Fruit fly (Drosophila melanogaster): ENCODE results near the gene CG33281.

DNA sequence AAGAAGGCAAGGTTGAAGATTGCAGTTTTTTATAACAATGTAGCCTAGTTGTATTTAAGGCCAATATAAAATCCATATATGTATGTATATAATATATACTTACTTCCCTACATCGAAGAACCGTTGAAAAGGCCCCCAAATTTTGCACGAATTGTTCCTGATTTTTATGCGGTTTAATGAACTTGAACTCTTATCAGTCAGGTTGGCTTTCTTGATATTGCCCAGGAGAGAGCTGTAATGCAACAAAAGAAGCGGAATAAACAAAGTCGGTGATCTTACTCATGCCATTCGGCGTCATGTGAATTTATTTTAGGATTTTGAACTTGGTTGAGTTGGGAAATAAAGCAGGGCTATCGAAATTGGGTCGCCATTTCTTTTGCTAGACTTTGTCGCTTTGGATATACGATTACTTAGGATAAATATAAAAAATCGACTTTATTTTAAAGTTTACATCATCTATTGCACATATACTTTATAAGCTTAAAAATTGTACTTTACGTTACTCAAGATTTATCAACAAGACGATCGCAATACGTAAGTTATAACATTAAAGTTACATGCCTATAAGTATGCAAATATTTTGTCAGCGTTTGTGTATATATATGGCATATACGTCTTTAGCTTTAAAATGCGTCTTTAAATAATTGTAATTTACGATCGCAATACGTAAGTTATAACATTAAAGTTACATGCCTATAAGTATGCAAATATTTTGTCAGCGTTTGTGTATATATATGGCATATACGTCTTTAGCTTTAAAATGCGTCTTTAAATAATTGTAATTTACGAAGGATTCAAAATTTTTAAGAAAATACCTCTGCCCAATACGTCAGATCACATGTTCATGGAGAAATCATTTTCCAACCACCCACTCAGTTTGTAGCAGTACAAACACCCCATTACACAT is 33.0 kb downstream of the CG33281 start, which contains the start of gene CG8838:
- TF ChIP-seq CG8478 (optimal IDR thresholded peaks at IDR 0.05) (no peak), pan (optimal IDR thresholded peaks at IDR 0.05) (no peak), psq (optimal IDR thresholded peaks at IDR 0.05) (no peak), EcR (GFP tag; optimal IDR thresholded peaks at IDR 0.05) (no peak), usp (GFP tag; optimal IDR thresholded peaks at IDR 0.05) (no peak), Dll (optimal IDR thresholded peaks at IDR 0.05) (no peak)

Measured in whole organism.